Worm (Caenorhabditis elegans) whole organism, L2 larva: Measurements from ENCODE around the gene W06D12.6.

Experiments used
- C34F6.9 ChIP-seq: fragments of 150-350 bp; optimal IDR thresholded peaks from 2 replicates; lab custom pipeline; 2014; ENCODE audit warnings: missing biosample characterization, missing genetic modification characterization
- F13H6.1 ChIP-seq: sonication (generic microtip); optimal IDR thresholded peaks from 2 replicates; lab custom pipeline; 2016; ENCODE audit warnings: missing genetic modification characterization, missing compliant biosample characterization
- R02D3.7 ChIP-seq: fragments of 150-350 bp; optimal IDR thresholded peaks from 2 replicates; lab custom pipeline; 2014; ENCODE audit warnings: missing biosample characterization, missing genetic modification characterization
- Y55F3AM.14 ChIP-seq: fragments of 200-800 bp; sonication (Bioruptor generic); optimal IDR thresholded peaks from 2 replicates; lab custom pipeline; 2018; ENCODE audit warnings: mild to moderate bottlenecking, missing genetic modification characterization, missing compliant biosample characterization
- alr-1 ChIP-seq: fragments of 150-350 bp; optimal IDR thresholded peaks from 2 replicates; lab custom pipeline; 2014; ENCODE audit warnings: missing biosample characterization, missing genetic modification characterization
- aly-2 ChIP-seq: fragments of 150-350 bp; optimal IDR thresholded peaks from 2 replicates; lab custom pipeline; 2014; ENCODE audit warnings: missing biosample characterization, missing genetic modification characterization
- ama-1 ChIP-seq: fragments of 150-350 bp; optimal IDR thresholded peaks from 2 replicates; lab custom pipeline; 2018; ENCODE audit warnings: inconsistent platforms
- ceh-16 ChIP-seq: fragments of 150-350 bp; optimal IDR thresholded peaks from 2 replicates; lab custom pipeline; 2014; ENCODE audit warnings: missing biosample characterization, missing genetic modification characterization
- elt-1 ChIP-seq: fragments of 150-350 bp; optimal IDR thresholded peaks from 2 replicates; lab custom pipeline; 2014; ENCODE audit warnings: missing biosample characterization, missing genetic modification characterization
- elt-3 ChIP-seq: sonication (generic microtip); optimal IDR thresholded peaks from 2 replicates; lab custom pipeline; 2017; ENCODE audit warnings: missing biosample characterization, missing genetic modification characterization
- fos-1 ChIP-seq: fragments of 150-350 bp; optimal IDR thresholded peaks from 2 replicates; lab custom pipeline; 2014; ENCODE audit warnings: missing biosample characterization, missing genetic modification characterization
- lin-11 ChIP-seq: fragments of 150-350 bp; sonication (generic microtip); optimal IDR thresholded peaks from 2 replicates; lab custom pipeline; 2014; ENCODE audit warnings: missing biosample characterization, missing genetic modification characterization, inconsistent platforms, mixed read lengths
- lin-13 ChIP-seq: fragments of 150-350 bp; optimal IDR thresholded peaks from 2 replicates; lab custom pipeline; 2014; ENCODE audit warnings: missing biosample characterization, missing genetic modification reagents, missing genetic modification characterization
- lin-39 ChIP-seq: fragments of 150-350 bp; optimal IDR thresholded peaks from 2 replicates; lab custom pipeline; 2014; ENCODE audit warnings: missing biosample characterization, missing genetic modification reagents, missing genetic modification characterization
- mab-5 ChIP-seq: fragments of 150-350 bp; optimal IDR thresholded peaks from 2 replicates; lab custom pipeline; 2014; ENCODE audit warnings: missing biosample characterization, missing genetic modification characterization
- mdl-1 ChIP-seq, 2 experiments: fragments of 150-350 bp in 1 of 2; sonication (generic microtip) in 1 of 2; optimal IDR thresholded peaks; 2 replicates each; lab custom pipeline; 2017; ENCODE audit warnings: missing biosample characterization in 2 of 2, missing genetic modification characterization in 2 of 2
- nhr-10 ChIP-seq: sonication (generic microtip); optimal IDR thresholded peaks from 2 replicates; lab custom pipeline; 2017; ENCODE audit warnings: missing biosample characterization, missing genetic modification characterization
- nhr-11 ChIP-seq: fragments of 150-350 bp; optimal IDR thresholded peaks from 2 replicates; lab custom pipeline; 2014; ENCODE audit warnings: missing biosample characterization, missing genetic modification characterization
- nhr-129 ChIP-seq: fragments of 150-350 bp; optimal IDR thresholded peaks from 2 replicates; lab custom pipeline; 2014; ENCODE audit warnings: missing biosample characterization, missing genetic modification characterization
- nhr-21 ChIP-seq: fragments of 150-350 bp; optimal IDR thresholded peaks from 2 replicates; lab custom pipeline; 2014; ENCODE audit warnings: missing biosample characterization, missing genetic modification characterization
- nhr-23 ChIP-seq: fragments of 150-350 bp; optimal IDR thresholded peaks from 2 replicates; lab custom pipeline; 2014; ENCODE audit warnings: missing biosample characterization, missing genetic modification reagents, missing genetic modification characterization
- nhr-25 ChIP-seq: fragments of 150-350 bp; sonication (generic microtip); optimal IDR thresholded peaks from 3 replicates; lab custom pipeline; 2014; ENCODE audit warnings: missing biosample characterization, missing genetic modification characterization
- nhr-6 ChIP-seq: fragments of 150-350 bp; optimal IDR thresholded peaks from 2 replicates; lab custom pipeline; 2014; ENCODE audit warnings: missing biosample characterization, missing genetic modification characterization
- peb-1 ChIP-seq: fragments of 150-350 bp; optimal IDR thresholded peaks from 2 replicates; lab custom pipeline; 2014; ENCODE audit warnings: missing biosample characterization, missing genetic modification characterization
- sem-4 ChIP-seq: fragments of 150-350 bp; optimal IDR thresholded peaks from 2 replicates; lab custom pipeline; 2014; ENCODE audit warnings: missing biosample characterization, missing genetic modification reagents, missing genetic modification characterization
- skn-1 ChIP-seq: sonication (generic microtip); optimal IDR thresholded peaks from 2 replicates; lab custom pipeline; 2017; ENCODE audit warnings: missing biosample characterization, missing genetic modification characterization
- sma-3 ChIP-seq: sonication (generic microtip); optimal IDR thresholded peaks from 2 replicates; lab custom pipeline; 2016; ENCODE audit warnings: missing genetic modification reagents, missing genetic modification characterization, missing compliant biosample characterization
- sma-9 ChIP-seq, 2 experiments: fragments of 150-350 bp in 1 of 2; sonication (generic microtip) in 1 of 2; optimal IDR thresholded peaks; 2 replicates each; lab custom pipeline; 2014 to 2016; ENCODE audit warnings: missing genetic modification characterization in 2 of 2, mild to moderate bottlenecking in 1 of 2, missing biosample characterization in 1 of 2, missing compliant biosample characterization in 1 of 2, missing genetic modification reagents in 1 of 2, moderate library complexity in 1 of 2
- snpc-4 ChIP-seq: fragments of 150-350 bp; optimal IDR thresholded peaks from 2 replicates; lab custom pipeline; 2014; ENCODE audit warnings: missing biosample characterization, missing genetic modification characterization
- unc-39 ChIP-seq: fragments of 150-350 bp; optimal IDR thresholded peaks from 2 replicates; lab custom pipeline; 2014; ENCODE audit warnings: missing biosample characterization, missing genetic modification characterization
- unc-62 ChIP-seq: fragments of 150-350 bp; optimal IDR thresholded peaks from 2 replicates; lab custom pipeline; 2014; ENCODE audit warnings: missing biosample characterization, missing genetic modification reagents, missing genetic modification characterization
- ztf-1 ChIP-seq: fragments of 200-800 bp; sonication (Bioruptor generic); conservative IDR thresholded peaks from 2 replicates; pipeline ENCODE4 v1.3.6; 2022; ENCODE audit warnings: missing genetic modification characterization, missing compliant biosample characterization
- ztf-11 ChIP-seq: sonication (generic microtip); optimal IDR thresholded peaks from 2 replicates; lab custom pipeline; 2017; ENCODE audit warnings: missing biosample characterization, missing genetic modification characterization
- ztf-4 ChIP-seq: fragments of 150-350 bp; optimal IDR thresholded peaks from 2 replicates; lab custom pipeline; 2014; ENCODE audit warnings: missing biosample characterization, missing genetic modification characterization

Gene W06D12.6

DNA sequence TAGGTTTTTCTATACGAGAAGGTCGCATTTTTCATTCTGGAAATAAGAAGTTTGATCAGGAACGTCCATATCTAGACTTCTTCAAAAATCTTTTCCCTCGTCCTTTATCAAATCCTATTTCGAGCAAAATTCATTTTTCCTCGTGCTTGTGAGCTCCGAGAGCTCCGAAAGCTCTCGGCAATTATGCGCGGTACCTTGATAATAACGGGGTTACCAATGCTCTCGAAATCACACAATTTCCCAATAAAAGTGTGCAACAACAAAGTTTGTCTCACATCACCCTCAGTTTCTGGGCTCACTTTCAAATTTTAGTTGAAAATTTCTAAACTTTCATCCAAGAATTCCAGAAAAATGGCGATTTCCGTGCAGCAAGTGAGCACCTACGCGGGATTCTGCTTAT is 37.4 kb upstream of the W06D12.6 start, which contains the start of gene str-89:
Gene str-89, plus strand, starts transcription at position 301 of the 400 bp plus-strand sequence.
- no peak for TF ChIP-seq nhr-129 (tag; lab: Kevin White, UChicago)
- TF ChIP-seq mdl-1 (tag; optimal IDR thresholded peaks at IDR 0.05; lab: Kevin White, UChicago), result no peak
- TF ChIP-seq elt-1 (tag; lab: Kevin White, UChicago), result no peak
- TF ChIP-seq, all 48 proteins: peak for 0

- TF ChIP-seq Y55F3AM.14 (GFP tag; lab: Kevin White, UChicago) (no peak), ama-1 (no peak), skn-1 (tag; lab: Kevin White, UChicago) (no peak)
These were observed 32.6 kb upstream of the W06D12.6 start, which contains the start of gene str-93 for ce11 chrV:17673343-17673742. Gene str-93 (minus strand): TSS chrV:17673443.

ce11 chrV:17676553-17676952 is 29.4 kb upstream of the W06D12.6 start, which contains the start of gene str-92:
Gene str-92 (minus strand): TSS chrV:17676653.
- TF ChIP-seq fos-1 (tag; lab: Kevin White, UChicago), result no peak
- no peak for TF ChIP-seq aly-2
- TF ChIP-seq lin-11, result no peak
- TF ChIP-seq nhr-6 (tag; lab: Kevin White, UChicago), result no peak
- no peak for TF ChIP-seq nhr-10 (tag; lab: Kevin White, UChicago)
- no peak for TF ChIP-seq unc-39 (tag; lab: Kevin White, UChicago)
- TF ChIP-seq skn-1 (tag; lab: Kevin White, UChicago), result no peak
- no peak for TF ChIP-seq elt-1 (tag; lab: Kevin White, UChicago)
- no peak for TF ChIP-seq sem-4 (tag; lab: Kevin White, UChicago)
- no peak for TF ChIP-seq ztf-11

ce11 chrV:17683290-17683689 is 22.6 kb upstream of the W06D12.6 start:
- TF ChIP-seq F13H6.1 (no peak), ama-1 (no peak), lin-39 (tag; lab: Kevin White, UChicago) (no peak), R02D3.7 (no peak), elt-3 (no peak), nhr-11 (tag; lab: Kevin White, UChicago) (no peak), nhr-25 (tag; lab: Kevin White, UChicago) (no peak), lin-13 (GFP tag; lab: Kevin White, UChicago) (no peak), unc-62 (GFP tag; lab: Kevin White, UChicago) (no peak), nhr-23 (tag; lab: Kevin White, UChicago) (no peak), ztf-4 (no peak), mab-5 (tag; lab: Kevin White, UChicago) (no peak), ztf-11 (no peak), peb-1 (no peak)

DNA sequence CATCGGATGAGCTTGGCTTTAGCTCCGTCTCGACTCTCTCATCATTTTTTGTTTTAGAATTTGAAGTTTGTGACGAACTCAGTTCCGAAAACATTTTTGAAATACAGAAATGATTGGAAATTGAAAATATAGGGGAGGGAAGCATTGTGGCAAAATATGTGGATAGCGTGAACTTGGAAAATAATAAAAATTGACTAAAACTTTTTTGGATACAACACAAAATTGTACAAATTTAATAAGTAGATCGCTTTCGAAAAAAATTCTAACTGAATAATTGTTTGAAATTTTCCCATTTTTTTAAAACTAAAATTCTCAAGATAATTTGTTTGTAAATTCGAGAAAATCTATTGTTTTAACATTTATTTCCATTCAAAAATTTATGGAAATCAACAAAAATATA is 22.2 kb upstream of the W06D12.6 start, which contains the start of gene F59A1.15:
Gene F59A1.15, minus strand, starts transcription at position 101 of the 400 bp plus-strand sequence.
- no peak for TF ChIP-seq alr-1
- no peak for TF ChIP-seq nhr-21 (tag; lab: Kevin White, UChicago)
- TF ChIP-seq nhr-25 (tag; lab: Kevin White, UChicago), result no peak
- TF ChIP-seq R02D3.7, result no peak
- TF ChIP-seq ztf-1 (GFP tag; lab: Robert Waterston, UW), result no peak
- no peak for TF ChIP-seq unc-39 (tag; lab: Kevin White, UChicago)
- TF ChIP-seq ceh-16 (tag; lab: Kevin White, UChicago), result no peak
- TF ChIP-seq ztf-4, result no peak
- TF ChIP-seq lin-11, result no peak
- no peak for TF ChIP-seq snpc-4 (tag; lab: Kevin White, UChicago)
- no peak for TF ChIP-seq peb-1
- TF ChIP-seq F13H6.1, result no peak
- no peak for TF ChIP-seq C34F6.9 (tag; lab: Kevin White, UChicago)
- TF ChIP-seq nhr-6 (tag; lab: Kevin White, UChicago), result no peak
- TF ChIP-seq elt-3, result no peak
- TF ChIP-seq lin-39 (tag; lab: Kevin White, UChicago), result no peak
- no peak for TF ChIP-seq elt-1 (tag; lab: Kevin White, UChicago)
- TF ChIP-seq sma-3 (GFP tag; lab: Kevin White, UChicago), result no peak

DNA sequence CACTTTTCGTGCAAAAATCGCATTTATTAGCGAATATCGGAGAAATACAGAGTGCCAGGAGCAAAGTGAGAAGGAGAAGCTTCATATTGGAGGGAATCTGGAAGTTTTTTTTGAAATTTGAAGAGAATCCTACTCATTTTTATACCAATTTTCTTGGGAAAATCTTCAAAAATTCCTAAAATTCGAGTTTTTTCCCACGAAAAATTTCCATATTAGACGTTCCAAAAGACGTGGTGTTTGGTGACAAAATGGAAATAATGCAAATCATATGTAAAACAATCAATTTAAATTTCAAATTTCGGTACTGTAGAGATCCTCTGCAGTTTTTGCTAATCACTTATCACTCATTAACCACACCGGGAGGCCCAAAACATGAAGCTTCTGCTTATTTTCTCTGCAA is 21.1 kb upstream of the W06D12.6 start, which contains the start of the genes F59A1.16 and F59A1.6:
Gene F59A1.16, minus strand, starts transcription at position 101 of the 400 bp plus-strand sequence.
Gene F59A1.6, plus strand, starts transcription at position 285 of the 400 bp plus-strand sequence.
- no peak for TF ChIP-seq sma-9 (GFP tag; optimal IDR thresholded peaks at IDR 0.05; lab: Kevin White, UChicago)
- TF ChIP-seq sma-9 (tag; optimal IDR thresholded peaks at IDR 0.05; lab: Kevin White, UChicago), result no peak
